Fruit fly (Drosophila melanogaster) whole organism, embryonic: ENCODE measurements around the gene Takl2.

ENCODE experiments used
- Antp ChIP-seq: fragments of 200-800 bp; sonication (Bioruptor generic); optimal IDR thresholded peaks from 3 replicates; lab custom pipeline; 2016; ENCODE audit warnings: missing biosample characterization, missing genetic modification characterization
- B-H2 ChIP-seq: fragments of 200-800 bp; sonication (Bioruptor generic); optimal IDR thresholded peaks from 2 replicates; lab custom pipeline; 2018; ENCODE audit warnings: missing biosample characterization, mild to moderate bottlenecking, missing genetic modification characterization
- BtbVII ChIP-seq: fragments of 200-800 bp; sonication (Bioruptor generic); optimal IDR thresholded peaks from 3 replicates; lab custom pipeline; 2017; ENCODE audit warnings: missing biosample characterization, mild to moderate bottlenecking, missing genetic modification characterization
- C15 ChIP-seq: fragments of 200-800 bp; sonication (Bioruptor generic); IDR thresholded peaks from 3 replicates; pipeline ENCODE4 v1.3.6; 2022; ENCODE audit warnings: missing biosample characterization, missing genetic modification characterization
- CG10274 ChIP-seq: fragments of 200-800 bp; sonication (Bioruptor generic); optimal IDR thresholded peaks from 3 replicates; lab custom pipeline; 2017; ENCODE audit warnings: missing biosample characterization, mild to moderate bottlenecking, missing genetic modification characterization
- CG10366 ChIP-seq: fragments of 200-800 bp; sonication (Bioruptor generic); IDR thresholded peaks from 2 replicates; pipeline ENCODE4 v1.3.6; 2022; ENCODE audit warnings: missing biosample characterization, missing genetic modification characterization
- CG12155 ChIP-seq: fragments of 200-800 bp; sonication (Bioruptor generic); optimal IDR thresholded peaks from 3 replicates; lab custom pipeline; 2016; ENCODE audit warnings: missing biosample characterization, missing genetic modification characterization
- CG12236 ChIP-seq: fragments of 200-800 bp; sonication (Bioruptor generic); optimal IDR thresholded peaks from 2 replicates; lab custom pipeline; 2016; ENCODE audit warnings: missing biosample characterization, missing genetic modification characterization
- CG13123 ChIP-seq: fragments of 200-800 bp; sonication (Bioruptor generic); optimal IDR thresholded peaks from 2 replicates; lab custom pipeline; 2016; ENCODE audit warnings: missing biosample characterization, missing genetic modification characterization
- CG17186 ChIP-seq: fragments of 200-800 bp; sonication (Bioruptor generic); optimal IDR thresholded peaks from 3 replicates; lab custom pipeline; 2017; ENCODE audit warnings: missing biosample characterization, missing genetic modification reagents, missing genetic modification characterization
- CG30020 ChIP-seq: fragments of 200-800 bp; optimal IDR thresholded peaks from 2 replicates; lab custom pipeline; 2019; ENCODE audit warnings: missing biosample characterization, mild to moderate bottlenecking, missing genetic modification characterization, moderate library complexity
- CG32532 ChIP-seq: fragments of 200-800 bp; sonication (Bioruptor generic); IDR thresholded peaks from 2 replicates; pipeline ENCODE4 v1.3.6; 2022; ENCODE audit warnings: missing biosample characterization, missing genetic modification characterization
- CG33213 ChIP-seq: fragments of 200-800 bp; sonication (Bioruptor generic); optimal IDR thresholded peaks from 3 replicates; lab custom pipeline; 2016; ENCODE audit warnings: missing biosample characterization, missing genetic modification characterization
- CG33557 ChIP-seq: fragments of 200-800 bp; sonication (Bioruptor generic); optimal IDR thresholded peaks from 2 replicates; lab custom pipeline; 2019; ENCODE audit warnings: missing biosample characterization, mild to moderate bottlenecking, missing genetic modification characterization, moderate library complexity
- CG3995 ChIP-seq: fragments of 200-800 bp; sonication (Bioruptor generic); optimal IDR thresholded peaks from 3 replicates; lab custom pipeline; 2016; ENCODE audit warnings: missing biosample characterization, missing genetic modification characterization
- CG4854 ChIP-seq: fragments of 200-800 bp; sonication (Bioruptor generic); optimal IDR thresholded peaks from 2 replicates; lab custom pipeline; 2016; ENCODE audit warnings: missing biosample characterization, missing genetic modification characterization, inconsistent platforms
- CG6689 ChIP-seq: fragments of 200-800 bp; sonication (Bioruptor generic); IDR thresholded peaks from 2 replicates; pipeline ENCODE4 v1.3.6; 2022; ENCODE audit warnings: missing biosample characterization, missing genetic modification characterization
- CG6765 ChIP-seq: fragments of 200-800 bp; sonication (Bioruptor generic); optimal IDR thresholded peaks from 3 replicates; lab custom pipeline; 2017; ENCODE audit warnings: missing biosample characterization, mild to moderate bottlenecking, missing genetic modification characterization
- CG7963 ChIP-seq: fragments of 200-800 bp; sonication (Bioruptor generic); IDR thresholded peaks from 3 replicates; pipeline ENCODE4 v1.3.6; 2022; ENCODE audit warnings: missing biosample characterization, missing genetic modification characterization; ENCODE audit not compliant: partially characterized antibody
- CHES-1-like ChIP-seq: fragments of 200-800 bp; sonication (Bioruptor generic); optimal IDR thresholded peaks from 2 replicates; lab custom pipeline; 2016; ENCODE audit warnings: missing biosample characterization, missing genetic modification characterization
- D ChIP-seq, 2 experiments: fragments of 200-800 bp in 1 of 2; fragments of >200 bp in 1 of 2; sonication (Bioruptor generic) in 1 of 2; optimal IDR thresholded peaks; 2 replicates in 1 of 2; 3 replicates in 1 of 2; lab custom pipeline; 2017; ENCODE audit warnings: mild to moderate bottlenecking in 1 of 2, missing biosample characterization in 1 of 2, missing genetic modification characterization in 1 of 2, missing genetic modification reagents in 1 of 2
- ERR ChIP-seq: fragments of 200-800 bp; sonication (Bioruptor generic); optimal IDR thresholded peaks from 2 replicates; lab custom pipeline; 2016; ENCODE audit warnings: missing biosample characterization, missing genetic modification characterization
- Fer1 ChIP-seq: fragments of 200-800 bp; sonication (Bioruptor generic); optimal IDR thresholded peaks from 2 replicates; lab custom pipeline; 2017; ENCODE audit warnings: missing biosample characterization, mild to moderate bottlenecking, missing genetic modification characterization
- HHEX ChIP-seq: fragments of 200-800 bp; sonication (Bioruptor generic); optimal IDR thresholded peaks from 3 replicates; lab custom pipeline; 2017; ENCODE audit warnings: missing biosample characterization, mild to moderate bottlenecking, missing genetic modification characterization, missing genetic modification reagents
- Mad ChIP-seq: fragments of 200-800 bp; sonication (Bioruptor generic); optimal IDR thresholded peaks from 2 replicates; lab custom pipeline; 2016; ENCODE audit warnings: missing biosample characterization, missing genetic modification characterization
- Mrtf ChIP-seq: fragments of 200-800 bp; sonication (Bioruptor generic); IDR thresholded peaks from 3 replicates; pipeline ENCODE4 v1.3.6; 2022; ENCODE audit warnings: missing biosample characterization, missing genetic modification characterization
- NC2α ChIP-seq: fragments of 200-800 bp; sonication (Bioruptor generic); optimal IDR thresholded peaks from 2 replicates; lab custom pipeline; 2016; ENCODE audit warnings: missing biosample characterization, missing genetic modification characterization
- Side ChIP-seq: fragments of 200-800 bp; sonication (Bioruptor generic); optimal IDR thresholded peaks from 2 replicates; lab custom pipeline; 2016; ENCODE audit warnings: missing biosample characterization, missing genetic modification characterization
- Spps ChIP-seq: fragments of 200-800 bp; sonication (Bioruptor generic); optimal IDR thresholded peaks from 2 replicates; lab custom pipeline; 2018; ENCODE audit warnings: missing biosample characterization, mild to moderate bottlenecking, missing genetic modification characterization
- Sry-β ChIP-seq: fragments of 200-800 bp; sonication (Bioruptor generic); optimal IDR thresholded peaks from 2 replicates; lab custom pipeline; 2018; ENCODE audit warnings: missing biosample characterization, mild to moderate bottlenecking, missing genetic modification characterization, moderate library complexity
- Sry-δ ChIP-seq: fragments of 200-800 bp; sonication (Bioruptor generic); optimal IDR thresholded peaks from 2 replicates; lab custom pipeline; 2016; ENCODE audit warnings: missing biosample characterization, missing genetic modification characterization
- Xbp1 ChIP-seq: fragments of 200-800 bp; sonication (Bioruptor generic); optimal IDR thresholded peaks from 3 replicates; lab custom pipeline; 2016; ENCODE audit warnings: missing biosample characterization, mild to moderate bottlenecking, missing genetic modification characterization
- ac ChIP-seq: fragments of 200-800 bp; sonication (Bioruptor generic); optimal IDR thresholded peaks from 3 replicates; lab custom pipeline; 2017; ENCODE audit warnings: missing biosample characterization, mild to moderate bottlenecking, missing genetic modification characterization
- bab2 ChIP-seq: fragments of 200-800 bp; sonication (Bioruptor generic); optimal IDR thresholded peaks from 2 replicates; lab custom pipeline; 2016; ENCODE audit warnings: missing biosample characterization, missing genetic modification characterization
- ci ChIP-seq: fragments of 200-800 bp; sonication (Bioruptor generic); IDR thresholded peaks from 3 replicates; pipeline ENCODE4 v1.3.6; 2022; ENCODE audit warnings: missing biosample characterization, missing genetic modification characterization
- esg ChIP-seq: fragments of 200-800 bp; sonication (Bioruptor generic); conservative IDR thresholded peaks from 2 replicates; pipeline ENCODE4 v1.3.6; 2022; ENCODE audit warnings: missing biosample characterization, missing genetic modification characterization
- exex ChIP-seq: fragments of 200-800 bp; sonication (Bioruptor generic); optimal IDR thresholded peaks from 4 replicates; lab custom pipeline; 2018; ENCODE audit warnings: missing biosample characterization, mild to moderate bottlenecking, missing genetic modification characterization, moderate library complexity
- grn ChIP-seq: fragments of 200-800 bp; sonication (Bioruptor generic); optimal IDR thresholded peaks from 3 replicates; lab custom pipeline; 2017; ENCODE audit warnings: missing biosample characterization, missing genetic modification characterization
- gro ChIP-seq: fragments of 200-800 bp; sonication (Bioruptor generic); optimal IDR thresholded peaks from 2 replicates; lab custom pipeline; 2016; ENCODE audit warnings: missing biosample characterization, missing genetic modification characterization
- hth ChIP-seq: fragments of >200 bp; optimal IDR thresholded peaks from 2 replicates; lab custom pipeline; 2017; ENCODE audit warnings: inconsistent platforms
- lilli ChIP-seq: fragments of 200-800 bp; sonication (Bioruptor generic); optimal IDR thresholded peaks from 3 replicates; lab custom pipeline; 2016; ENCODE audit warnings: missing biosample characterization, missing genetic modification characterization
- lmd ChIP-seq: fragments of 200-800 bp; sonication (Bioruptor generic); IDR thresholded peaks from 2 replicates; pipeline ENCODE4 v1.3.6; 2022; ENCODE audit warnings: missing biosample characterization, missing genetic modification characterization
- oc ChIP-seq: fragments of 200-800 bp; sonication (Bioruptor generic); optimal IDR thresholded peaks from 2 replicates; lab custom pipeline; 2018; ENCODE audit warnings: missing biosample characterization, mild to moderate bottlenecking, missing genetic modification characterization, moderate library complexity
- pan ChIP-seq, 4 experiments: fragments of >200 bp in 3 of 4; fragments of 200-800 bp in 1 of 4; sonication (Bioruptor generic) in 1 of 4; optimal IDR thresholded peaks in 3 of 4; IDR thresholded peaks in 1 of 4; 2 replicates each; pipeline versions ENCODE4 v1.3.6 to Lab custom; 2017 to 2022; ENCODE audit warnings: missing biosample characterization in 2 of 4, missing genetic modification characterization in 2 of 4, mixed read lengths in 1 of 4
- prd ChIP-seq, 3 experiments: fragments of >200 bp in 2 of 3; fragments of 200-800 bp in 1 of 3; sonication (Bioruptor generic) in 1 of 3; optimal IDR thresholded peaks in 2 of 3; IDR thresholded peaks in 1 of 3; 2 replicates in 2 of 3; 3 replicates in 1 of 3; pipeline versions ENCODE4 v1.3.6 to Lab custom; 2017 to 2022; ENCODE audit warnings: missing biosample characterization in 1 of 3, missing genetic modification characterization in 1 of 3
- pros ChIP-seq: fragments of 200-800 bp; sonication (Bioruptor generic); optimal IDR thresholded peaks from 3 replicates; lab custom pipeline; 2019; ENCODE audit warnings: missing biosample characterization, mild to moderate bottlenecking, missing genetic modification characterization, moderate library complexity
- sc ChIP-seq, 3 experiments: fragments of >200 bp in 2 of 3; fragments of 200-800 bp in 1 of 3; sonication (Bioruptor generic) in 1 of 3; optimal IDR thresholded peaks; 2 replicates in 2 of 3; 3 replicates in 1 of 3; lab custom pipeline; 2017; ENCODE audit warnings: mild to moderate bottlenecking in 1 of 3, missing biosample characterization in 1 of 3, missing genetic modification characterization in 1 of 3, missing genetic modification reagents in 1 of 3
- sens-2 ChIP-seq: fragments of 200-800 bp; sonication (Bioruptor generic); IDR thresholded peaks from 2 replicates; pipeline ENCODE4 v1.3.6; 2022; ENCODE audit warnings: missing biosample characterization, missing genetic modification characterization
- vvl ChIP-seq: fragments of 200-800 bp; sonication (Bioruptor generic); IDR thresholded peaks from 2 replicates; pipeline ENCODE4 v1.3.6; 2022; ENCODE audit warnings: missing biosample characterization, missing genetic modification characterization
- zf30C ChIP-seq: fragments of 200-800 bp; sonication (Bioruptor generic); optimal IDR thresholded peaks from 3 replicates; lab custom pipeline; 2018; ENCODE audit warnings: missing biosample characterization, mild to moderate bottlenecking, missing genetic modification characterization

Gene Takl2

DNA sequence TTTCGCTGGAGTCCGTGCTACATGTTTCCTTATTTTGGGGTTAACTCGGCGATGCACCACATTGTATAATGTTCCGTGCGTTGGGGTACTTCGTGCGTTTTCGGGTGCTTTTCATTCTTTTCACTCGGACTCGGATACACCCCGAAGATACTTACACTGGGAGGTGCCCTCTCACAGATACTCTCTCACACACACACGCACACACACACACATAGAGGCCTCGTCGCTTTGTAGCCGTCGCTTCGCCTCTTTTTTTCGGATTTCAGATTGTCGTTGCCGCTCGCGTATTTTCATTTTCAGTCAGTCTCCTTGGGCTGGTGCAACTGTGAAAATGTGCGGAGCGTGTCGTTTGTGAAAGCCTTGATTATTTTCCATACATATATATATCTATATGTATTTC, 47.8 kb upstream of the Takl2 start (continued):
- TF ChIP-seq CG7963 (no peak), zf30C (GFP tag; lab: Kevin White, UChicago) (no peak), Sry-δ (no peak), D (optimal IDR thresholded peaks at IDR 0.05; lab: Kevin White, UChicago) (no peak), D (GFP tag; optimal IDR thresholded peaks at IDR 0.05; lab: Kevin White, UChicago) (no peak), BtbVII (GFP tag; lab: Kevin White, UChicago) (no peak), HHEX (GFP tag; lab: Kevin White, UChicago) (no peak), CG10274 (no peak), grn (GFP tag; lab: Kevin White, UChicago) (no peak), sc (optimal IDR thresholded peaks at IDR 0.05; lab: Kevin White, UChicago) (no peak), sc (GFP tag; optimal IDR thresholded peaks at IDR 0.05; lab: Kevin White, UChicago) (no peak), ci (peak; percentile 83; the same call in 2 of the 3 replicates), ERR (GFP tag; lab: Kevin White, UChicago) (no peak), vvl (GFP tag; lab: Robert Waterston, UW) (peak; percentile 48; the same call in 1 of the 2 replicates), CHES-1-like (GFP tag; lab: Kevin White, UChicago) (peak; percentile 2), CG33557 (no peak), oc (tag; lab: Kevin White, UChicago) (no peak), esg (no peak), CG33213 (no peak), CG13123 (GFP tag; lab: Kevin White, UChicago) (no peak), Xbp1 (GFP tag; lab: Kevin White, UChicago) (no peak), Fer1 (GFP tag; lab: Kevin White, UChicago) (no peak), pan (optimal IDR thresholded peaks at IDR 0.05; lab: Kevin White, UChicago) (no peak), pan (GFP tag; optimal IDR thresholded peaks at IDR 0.05 in 1 of 2, IDR thresholded peaks at IDR 0.05 in 1 of 2) (no peak), B-H2 (peak; percentile 39), NC2α (no peak), Sry-β (GFP tag; lab: Kevin White, UChicago) (no peak), CG30020 (no peak), lmd (no peak), sens-2 (GFP tag; lab: Robert Waterston, UW) (no peak), Antp (no peak), CG32532 (GFP tag; lab: Robert Waterston, UW) (peak; percentile 63), CG4854 (no peak), lilli (GFP tag; lab: Kevin White, UChicago) (no peak), CG17186 (GFP tag; lab: Kevin White, UChicago) (no peak), bab2 (GFP tag; lab: Kevin White, UChicago) (no peak), CG10366 (GFP tag; lab: Robert Waterston, UW) (peak; percentile 30; the same call in 1 of the 2 replicates), CG12155 (GFP tag; lab: Kevin White, UChicago) (no peak), Mrtf (GFP tag; lab: Robert Waterston, UW) (no peak; the same call in 2 of the 3 replicates), Mad (GFP tag; lab: Kevin White, UChicago) (no peak), CG3995 (GFP tag; lab: Kevin White, UChicago) (no peak), CG6765 (GFP tag; lab: Kevin White, UChicago) (peak; percentile 41), Side (no peak), pros (peak; percentile 2), prd (optimal IDR thresholded peaks at IDR 0.05; lab: Kevin White, UChicago) (no peak), prd (GFP tag; IDR thresholded peaks at IDR 0.05; lab: Robert Waterston, UW) (no peak), exex (tag; lab: Kevin White, UChicago) (no peak), gro (GFP tag; lab: Kevin White, UChicago) (no peak), C15 (GFP tag; lab: Robert Waterston, UW) (no peak), Spps (tag; lab: Kevin White, UChicago) (no peak), ac (GFP tag; lab: Kevin White, UChicago) (no peak), CG12236 (GFP tag; lab: Kevin White, UChicago) (no peak), CG6689 (GFP tag; lab: Robert Waterston, UW) (no peak), hth (no peak)
